Fruit fly (Drosophila melanogaster): ENCODE results near the gene CG14086.
A peak's percentile ranks its signal among the peaks of the same experiment; 100 is the strongest.

Gene CG14086

dm6 chr3L:19293178-19293741, 17.7 kb downstream of the CG14086 start:
- TF ChIP-seq tj (GFP tag; optimal IDR thresholded peaks at IDR 0.05) (no peak), CG1620 (GFP tag; optimal IDR thresholded peaks at IDR 0.05) (no peak), CG7045 (GFP tag; optimal IDR thresholded peaks at IDR 0.05) (no peak), bab1 (GFP tag; optimal IDR thresholded peaks at IDR 0.05) (no peak), kay (GFP tag; ENCODE audit: borderline replicate concordance) (no peak), ovo (GFP tag; optimal IDR thresholded peaks at IDR 0.05) (no peak), cnc (optimal IDR thresholded peaks at IDR 0.05) (no peak), toe (GFP tag; optimal IDR thresholded peaks at IDR 0.05) (peak; percentile 21), CG11617 (GFP tag; optimal IDR thresholded peaks at IDR 0.05) (no peak), cic (GFP tag; optimal IDR thresholded peaks at IDR 0.05) (no peak), CG33017 (tag; optimal IDR thresholded peaks at IDR 0.05) (no peak), Crg-1 (GFP tag; optimal IDR thresholded peaks at IDR 0.05) (no peak), pad (GFP tag; optimal IDR thresholded peaks at IDR 0.05) (no peak), Mnt (GFP tag; optimal IDR thresholded peaks at IDR 0.05) (peak; percentile 65), Clk (GFP tag; optimal IDR thresholded peaks at IDR 0.05) (no peak), CG12768 (GFP tag; optimal IDR thresholded peaks at IDR 0.05) (no peak), CG14711 (tag; optimal IDR thresholded peaks at IDR 0.05) (no peak), CG7101 (tag; optimal IDR thresholded peaks at IDR 0.05) (no peak), Hr96 (GFP tag; optimal IDR thresholded peaks at IDR 0.05) (peak; percentile 3), CG5204 (GFP tag; optimal IDR thresholded peaks at IDR 0.05) (no peak)

dm6 chr3L:19294235-19294612, 18.6 kb downstream of the CG14086 start, which contains the start of gene fal:
TSS of gene fal (plus strand) at chr3L:19294564.
- no peak for TF ChIP-seq kay (GFP tag; ENCODE audit: borderline replicate concordance)
- TF ChIP-seq pad (GFP tag; optimal IDR thresholded peaks at IDR 0.05), result no peak
- no peak for TF ChIP-seq CG33017 (tag; optimal IDR thresholded peaks at IDR 0.05)
- no peak for TF ChIP-seq CG14711 (tag; optimal IDR thresholded peaks at IDR 0.05)
- TF ChIP-seq Hr96 (GFP tag; optimal IDR thresholded peaks at IDR 0.05), result peak; percentile 32
- TF ChIP-seq ovo (GFP tag; optimal IDR thresholded peaks at IDR 0.05), result no peak
- TF ChIP-seq toe (GFP tag; optimal IDR thresholded peaks at IDR 0.05), result peak; percentile 38
- no peak for TF ChIP-seq Crg-1 (GFP tag; optimal IDR thresholded peaks at IDR 0.05)
- TF ChIP-seq CG12768 (GFP tag; optimal IDR thresholded peaks at IDR 0.05), result no peak
- no peak for TF ChIP-seq Mnt (GFP tag; optimal IDR thresholded peaks at IDR 0.05)
- TF ChIP-seq cic (GFP tag; optimal IDR thresholded peaks at IDR 0.05), result no peak
- no peak for TF ChIP-seq tj (GFP tag; optimal IDR thresholded peaks at IDR 0.05)
- TF ChIP-seq Clk (GFP tag; optimal IDR thresholded peaks at IDR 0.05), result no peak
- TF ChIP-seq CG5204 (GFP tag; optimal IDR thresholded peaks at IDR 0.05), result peak; percentile 29
- TF ChIP-seq CG1620 (GFP tag; optimal IDR thresholded peaks at IDR 0.05), result peak; percentile 44
- no peak for TF ChIP-seq cnc (optimal IDR thresholded peaks at IDR 0.05)
- TF ChIP-seq CG7045 (GFP tag; optimal IDR thresholded peaks at IDR 0.05), result no peak
- TF ChIP-seq CG7101 (tag; optimal IDR thresholded peaks at IDR 0.05), result no peak

dm6 chr3L:19294613-19295299, 19.2 kb downstream of the CG14086 start:
- TF ChIP-seq CG33017 (tag; optimal IDR thresholded peaks at IDR 0.05), result peak; percentile 35
- TF ChIP-seq CG5204 (GFP tag; optimal IDR thresholded peaks at IDR 0.05), result no peak
- TF ChIP-seq toe (GFP tag; optimal IDR thresholded peaks at IDR 0.05), result no peak
- no peak for TF ChIP-seq cnc (optimal IDR thresholded peaks at IDR 0.05)
- no peak for TF ChIP-seq Clk (GFP tag; optimal IDR thresholded peaks at IDR 0.05)
- no peak for TF ChIP-seq Hr96 (GFP tag; optimal IDR thresholded peaks at IDR 0.05)
- peak; percentile 38 for TF ChIP-seq bab1 (GFP tag; optimal IDR thresholded peaks at IDR 0.05)
- no peak for TF ChIP-seq cic (GFP tag; optimal IDR thresholded peaks at IDR 0.05)
- TF ChIP-seq tj (GFP tag; optimal IDR thresholded peaks at IDR 0.05), result peak; percentile 13
- TF ChIP-seq CG7101 (tag; optimal IDR thresholded peaks at IDR 0.05), result no peak
- TF ChIP-seq CG1620 (GFP tag; optimal IDR thresholded peaks at IDR 0.05), result no peak
- no peak for TF ChIP-seq Crg-1 (GFP tag; optimal IDR thresholded peaks at IDR 0.05)
- no peak for TF ChIP-seq CG11617 (GFP tag; optimal IDR thresholded peaks at IDR 0.05)
- TF ChIP-seq CG7045 (GFP tag; optimal IDR thresholded peaks at IDR 0.05), result no peak
- TF ChIP-seq Mnt (GFP tag; optimal IDR thresholded peaks at IDR 0.05), result peak; percentile 46
- TF ChIP-seq CG14711 (tag; optimal IDR thresholded peaks at IDR 0.05), result no peak
- TF ChIP-seq kay (GFP tag; ENCODE audit: borderline replicate concordance), result peak; percentile 67
- TF ChIP-seq CG12768 (GFP tag; optimal IDR thresholded peaks at IDR 0.05), result no peak
- TF ChIP-seq ovo (GFP tag; optimal IDR thresholded peaks at IDR 0.05), result peak; percentile 84
- peak; percentile 53 for TF ChIP-seq pad (GFP tag; optimal IDR thresholded peaks at IDR 0.05)

dm6 chr3L:19314877-19315276, 39.3 kb downstream of the CG14086 start:
- TF ChIP-seq Crg-1 (GFP tag; optimal IDR thresholded peaks at IDR 0.05) (no peak), kay (GFP tag; ENCODE audit: borderline replicate concordance) (no peak), toe (GFP tag; optimal IDR thresholded peaks at IDR 0.05) (no peak), CG14711 (tag; optimal IDR thresholded peaks at IDR 0.05) (no peak), CG11617 (GFP tag; optimal IDR thresholded peaks at IDR 0.05) (no peak), tj (GFP tag; optimal IDR thresholded peaks at IDR 0.05) (no peak), Mnt (GFP tag; optimal IDR thresholded peaks at IDR 0.05) (no peak), ovo (GFP tag; optimal IDR thresholded peaks at IDR 0.05) (no peak), Hr96 (GFP tag; optimal IDR thresholded peaks at IDR 0.05) (no peak), CG12768 (GFP tag; optimal IDR thresholded peaks at IDR 0.05) (no peak), cnc (optimal IDR thresholded peaks at IDR 0.05) (no peak), CG7045 (GFP tag; optimal IDR thresholded peaks at IDR 0.05) (no peak), CG33017 (tag; optimal IDR thresholded peaks at IDR 0.05) (no peak), bab1 (GFP tag; optimal IDR thresholded peaks at IDR 0.05) (no peak), CG7101 (tag; optimal IDR thresholded peaks at IDR 0.05) (no peak)

dm6 chr3L:19316638-19317037, 41.0 kb downstream of the CG14086 start:
- no peak for TF ChIP-seq CG11617 (GFP tag; optimal IDR thresholded peaks at IDR 0.05)
- no peak for TF ChIP-seq toe (GFP tag; optimal IDR thresholded peaks at IDR 0.05)
- no peak for TF ChIP-seq CG7101 (tag; optimal IDR thresholded peaks at IDR 0.05)
- TF ChIP-seq kay (GFP tag; ENCODE audit: borderline replicate concordance), result no peak
- no peak for TF ChIP-seq bab1 (GFP tag; optimal IDR thresholded peaks at IDR 0.05)
- no peak for TF ChIP-seq pad (GFP tag; optimal IDR thresholded peaks at IDR 0.05)
- TF ChIP-seq CG33017 (tag; optimal IDR thresholded peaks at IDR 0.05), result no peak
- no peak for TF ChIP-seq CG12768 (GFP tag; optimal IDR thresholded peaks at IDR 0.05)
- no peak for TF ChIP-seq CG7045 (GFP tag; optimal IDR thresholded peaks at IDR 0.05)
- TF ChIP-seq Crg-1 (GFP tag; optimal IDR thresholded peaks at IDR 0.05), result no peak
- no peak for TF ChIP-seq cic (GFP tag; optimal IDR thresholded peaks at IDR 0.05)
- no peak for TF ChIP-seq CG1620 (GFP tag; optimal IDR thresholded peaks at IDR 0.05)
- TF ChIP-seq Hr96 (GFP tag; optimal IDR thresholded peaks at IDR 0.05), result no peak

Data from whole organism, adult.